Fruit fly (Drosophila melanogaster) S2 (cell line): Measurements from ENCODE around the gene Efa6.

Experiments used
- CG8478 ChIP-seq: fragments of >200 bp; optimal IDR thresholded peaks from 2 replicates; lab custom pipeline; 2018
- CTCF ChIP-seq, 2 experiments: fragments of >200 bp; optimal IDR thresholded peaks; 2 replicates each; lab custom pipeline; 2018

dm6 chr3R:22542773-22543411, 44.7 kb upstream of the Efa6 start:
- TF ChIP-seq CTCF (optimal IDR thresholded peaks at IDR 0.05; lab: Kevin White, UChicago) (no peak), CG8478 (lab: Kevin White, UChicago) (no peak)
